Fruit fly (Drosophila melanogaster): Measurements from ENCODE around the gene eIF5B.

Gene eIF5B

dm6 chr3L:3438473-3438872 lies 22.3 kb downstream of the eIF5B start (continued):
- no peak for TF ChIP-seq tna (GFP tag; IDR thresholded peaks at IDR 0.05; ENCODE audit: partially characterized antibody)
- TF ChIP-seq Deaf1 (tag; optimal IDR thresholded peaks at IDR 0.05) = peak; percentile 36
- TF ChIP-seq CG4404 (GFP tag; IDR thresholded peaks at IDR 0.05) = peak; percentile 59
- peak; percentile 52 for TF ChIP-seq CG3407 (GFP tag; optimal IDR thresholded peaks at IDR 0.05)
- TF ChIP-seq gcm (GFP tag; optimal IDR thresholded peaks at IDR 0.05) = peak; percentile 64
- peak; percentile 85 for TF ChIP-seq CG17829 (tag; optimal IDR thresholded peaks at IDR 0.05)
- no peak for TF ChIP-seq mirr (GFP tag; optimal IDR thresholded peaks at IDR 0.05)

dm6 chr3L:3437664-3438368 lies 23.0 kb downstream of the eIF5B start:
- peak; percentile 65; the same call in 1 of the 3 replicates for TF ChIP-seq sr (GFP tag; IDR thresholded peaks at IDR 0.05)
- TF ChIP-seq eve (GFP tag; optimal IDR thresholded peaks at IDR 0.05) = peak in 1 of 2 experiments; percentile 25
- TF ChIP-seq peb (GFP tag; IDR thresholded peaks at IDR 0.05) = no peak
- TF ChIP-seq Neu2 (GFP tag; optimal IDR thresholded peaks at IDR 0.05; ENCODE audit: borderline replicate concordance) = no peak
- peak; percentile 77; the same call in 2 of the 3 replicates for TF ChIP-seq CG2199 (GFP tag; IDR thresholded peaks at IDR 0.05)
- no peak for TF ChIP-seq Pdp1 (GFP tag; optimal IDR thresholded peaks at IDR 0.05)
- peak; percentile 15 for TF ChIP-seq CG12769 (tag; optimal IDR thresholded peaks at IDR 0.05)
- TF ChIP-seq Dll (GFP tag; IDR thresholded peaks at IDR 0.05; ENCODE audit: partially characterized antibody) = 0 out of 4 replicates have a peak, but pooled peaks have one; percentile 25
- peak; percentile 50 for TF ChIP-seq cg (GFP tag; optimal IDR thresholded peaks at IDR 0.05)
- TF ChIP-seq Usf (GFP tag; optimal IDR thresholded peaks at IDR 0.05) = no peak

- no peak for TF ChIP-seq Optix (GFP tag; IDR thresholded peaks at IDR 0.05)
- TF ChIP-seq CG9437 (GFP tag; optimal IDR thresholded peaks at IDR 0.05) = peak; percentile 39
- TF ChIP-seq D (optimal IDR thresholded peaks at IDR 0.05) = no peak
- TF ChIP-seq D (GFP tag; optimal IDR thresholded peaks at IDR 0.05) = no peak
- TF ChIP-seq Chrac-16 (GFP tag; optimal IDR thresholded peaks at IDR 0.05) = no peak
- peak; percentile 36 for TF ChIP-seq Hr3 (GFP tag; optimal IDR thresholded peaks at IDR 0.05)
- TF ChIP-seq ranshi (GFP tag; IDR thresholded peaks at IDR 0.05) = peak; percentile 39; the same call in 1 of the 2 replicates
- TF ChIP-seq oc (tag; optimal IDR thresholded peaks at IDR 0.05) = peak; percentile 25
- peak; percentile 67 for TF ChIP-seq sug (tag; optimal IDR thresholded peaks at IDR 0.05)
- TF ChIP-seq CG34224 (GFP tag; IDR thresholded peaks at IDR 0.05; ENCODE audit: partially characterized antibody) = no peak
- peak; percentile 59 for TF ChIP-seq CG31441 (GFP tag; IDR thresholded peaks at IDR 0.05)
- peak; percentile 36 for TF ChIP-seq CG13894 (tag; optimal IDR thresholded peaks at IDR 0.05)
- TF ChIP-seq CG7786 (GFP tag; optimal IDR thresholded peaks at IDR 0.05) = no peak
- no peak; the same call in 1 of the 2 replicates for TF ChIP-seq amos (GFP tag; IDR thresholded peaks at IDR 0.05; ENCODE audit: partially characterized antibody)
- TF ChIP-seq CG7556 (GFP tag; optimal IDR thresholded peaks at IDR 0.05) = peak; percentile 73
- TF ChIP-seq Dek (tag; optimal IDR thresholded peaks at IDR 0.05) = peak; percentile 53
- TF ChIP-seq bsh (GFP tag; optimal IDR thresholded peaks at IDR 0.05) = peak in 1 of 2 experiments; percentile 27
- TF ChIP-seq pum (GFP tag; optimal IDR thresholded peaks at IDR 0.05) = no peak
- peak; percentile 16 for TF ChIP-seq az2 (GFP tag; optimal IDR thresholded peaks at IDR 0.05)
- TF ChIP-seq ken (GFP tag; IDR thresholded peaks at IDR 0.05) = no peak
- no peak for TF ChIP-seq CG18764 (GFP tag; optimal IDR thresholded peaks at IDR 0.05)
- TF ChIP-seq CG6272 (GFP tag; IDR thresholded peaks at IDR 0.05) = no peak
- peak; percentile 34 for TF ChIP-seq gcm (GFP tag; optimal IDR thresholded peaks at IDR 0.05)
- no peak for TF ChIP-seq dmrt11E (tag; optimal IDR thresholded peaks at IDR 0.05)
- no peak for TF ChIP-seq CG3163 (GFP tag; optimal IDR thresholded peaks at IDR 0.05)
- no peak for TF ChIP-seq CG17802 (tag; optimal IDR thresholded peaks at IDR 0.05)
- 0 out of 2 replicates have a peak, but pooled peaks have one; percentile 18 for TF ChIP-seq toy (GFP tag; IDR thresholded peaks at IDR 0.05)
- no peak for TF ChIP-seq ewg (GFP tag; optimal IDR thresholded peaks at IDR 0.05)
- TF ChIP-seq CG8478 (optimal IDR thresholded peaks at IDR 0.05) = no peak
These were observed 23.7 kb downstream of the eIF5B start for dm6 chr3L:3436838-3437663.
